Worm (Caenorhabditis elegans): ENCODE data around the gene F21D5.9.
"Not testable (repeated sequence)": the region's sequence is repeated elsewhere in the genome, so short reads cannot be mapped to it uniquely, and the experiment has no call there.

Gene F21D5.9

ce11 chrIV:8697436-8697835 is 26.4 kb upstream of the F21D5.9 start, which contains the start of gene ttll-11:
ttll-11 (plus strand) TSS chrIV:8697736.
- no peak for TF ChIP-seq ztf-11 (tag; optimal IDR thresholded peaks at IDR 0.05)
- TF ChIP-seq snpc-4 (tag; optimal IDR thresholded peaks at IDR 0.05) = no peak
- TF ChIP-seq nhr-25 (tag; optimal IDR thresholded peaks at IDR 0.05) = no peak
- TF ChIP-seq nhr-77 (tag; optimal IDR thresholded peaks at IDR 0.05) = no peak
- TF ChIP-seq nhr-12 (tag; optimal IDR thresholded peaks at IDR 0.05) = no peak
- no peak for TF ChIP-seq ceh-82 (tag; optimal IDR thresholded peaks at IDR 0.05)

ce11 chrIV:8705504-8705903 is 18.3 kb upstream of the F21D5.9 start, which contains the start of gene H23L24.4:
H23L24.4 (minus strand) TSS chrIV:8705604.
- TF ChIP-seq mml-1 (tag; optimal IDR thresholded peaks at IDR 0.05) (no peak), fos-1 (tag; optimal IDR thresholded peaks at IDR 0.05) (no peak), jun-1 (tag; optimal IDR thresholded peaks at IDR 0.05) (no peak)

ce11 chrIV:8708046-8708445 is 15.8 kb upstream of the F21D5.9 start:
- TF ChIP-seq hmg-11 (tag; optimal IDR thresholded peaks at IDR 0.05) = no peak
- TF ChIP-seq nfya-1 (tag; optimal IDR thresholded peaks at IDR 0.05; ENCODE audit: insufficient read depth) = no peak
- no peak for TF ChIP-seq elt-2 (tag; optimal IDR thresholded peaks at IDR 0.05)
- no peak for TF ChIP-seq snpc-4 (tag; optimal IDR thresholded peaks at IDR 0.05)
- TF ChIP-seq fkh-10 (GFP tag; optimal IDR thresholded peaks at IDR 0.05) = no peak
- TF ChIP-seq mml-1 (tag; optimal IDR thresholded peaks at IDR 0.05) = no peak
- no peak for TF ChIP-seq nhr-67 (tag; optimal IDR thresholded peaks at IDR 0.05)

ce11 chrIV:8715032-8715431 is 8.8 kb upstream of the F21D5.9 start, which contains the start of the genes parg-2 and ipla-5:
parg-2 (minus strand) TSS chrIV:8715132.
ipla-5 (plus strand) TSS chrIV:8715247.
- TF ChIP-seq pha-4, nhr-67, lin-39 (tag; optimal IDR thresholded peaks at IDR 0.05): not testable (repeated sequence)

ce11 chrIV:8718153-8718552 is 5.7 kb upstream of the F21D5.9 start, which contains the start of gene H23L24.1:
H23L24.1 (plus strand) TSS chrIV:8718453.
- TF ChIP-seq mdl-1 (tag; optimal IDR thresholded peaks at IDR 0.05) (no peak), fkh-2 (tag; optimal IDR thresholded peaks at IDR 0.05) (no peak), ceh-16 (tag; optimal IDR thresholded peaks at IDR 0.05) (no peak), ceh-82 (tag; optimal IDR thresholded peaks at IDR 0.05) (no peak), elt-2 (tag; optimal IDR thresholded peaks at IDR 0.05) (no peak), nfya-1 (tag; optimal IDR thresholded peaks at IDR 0.05; ENCODE audit: insufficient read depth) (no peak), ztf-4 (tag; optimal IDR thresholded peaks at IDR 0.05) (no peak), sea-2 (GFP tag; optimal IDR thresholded peaks at IDR 0.05) (no peak)

- TF ChIP-seq ceh-16 (tag; optimal IDR thresholded peaks at IDR 0.05) (no peak), hmg-11 (tag; optimal IDR thresholded peaks at IDR 0.05) (no peak), elt-2 (tag; optimal IDR thresholded peaks at IDR 0.05) (no peak), fkh-10 (GFP tag; optimal IDR thresholded peaks at IDR 0.05) (no peak), ceh-9 (tag; optimal IDR thresholded peaks at IDR 0.05) (no peak), nhr-23 (tag; optimal IDR thresholded peaks at IDR 0.05) (no peak), aly-2 (tag; optimal IDR thresholded peaks at IDR 0.05) (no peak), ZK546.5 (tag; optimal IDR thresholded peaks at IDR 0.05) (no peak), elt-1 (tag; optimal IDR thresholded peaks at IDR 0.05) (no peak), R02D3.7 (tag; optimal IDR thresholded peaks at IDR 0.05) (no peak), nfya-1 (tag; optimal IDR thresholded peaks at IDR 0.05; ENCODE audit: insufficient read depth) (no peak)
Measured at ce11 chrIV:8722801-8723200, 1.0 kb upstream of the F21D5.9 start.

- TF ChIP-seq sea-2 (GFP tag; optimal IDR thresholded peaks at IDR 0.05) (no peak), unc-39 (tag; optimal IDR thresholded peaks at IDR 0.05) (no peak), fos-1 (tag; optimal IDR thresholded peaks at IDR 0.05) (no peak), nhr-77 (tag; optimal IDR thresholded peaks at IDR 0.05) (no peak), lin-15B (tag; optimal IDR thresholded peaks at IDR 0.05) (no peak), eor-1 (tag; optimal IDR thresholded peaks at IDR 0.05) (no peak), ceh-28 (tag; optimal IDR thresholded peaks at IDR 0.05) (no peak), aly-2 (tag; optimal IDR thresholded peaks at IDR 0.05) (no peak)
Measured at ce11 chrIV:8724907-8725306, 1.1 kb downstream of the F21D5.9 start.
